Fruit fly (Drosophila melanogaster): Measurements from ENCODE around the gene CG11134.

The CG11134 gene

dm6 chrX:13736174-13736482 lies 1.6 kb upstream of the CG11134 start, which contains the start of gene g (continued):
- no peak for TF ChIP-seq CG11723 (GFP tag; optimal IDR thresholded peaks at IDR 0.05)
- TF ChIP-seq PHDP (tag; optimal IDR thresholded peaks at IDR 0.05), result no peak
- peak; percentile 85 for TF ChIP-seq knrl (GFP tag; IDR thresholded peaks at IDR 0.05; ENCODE audit: partially characterized antibody)
- no peak for TF ChIP-seq wor (GFP tag; IDR thresholded peaks at IDR 0.05)
- TF ChIP-seq CG12659 (GFP tag; optimal IDR thresholded peaks at IDR 0.05), result peak; percentile 49
- no peak for TF ChIP-seq CG8290 (GFP tag; optimal IDR thresholded peaks at IDR 0.05)
- TF ChIP-seq CG8290 (tag; optimal IDR thresholded peaks at IDR 0.05), result no peak
- no peak for TF ChIP-seq ind (GFP tag; optimal IDR thresholded peaks at IDR 0.05)
- TF ChIP-seq CG2875 (GFP tag; optimal IDR thresholded peaks at IDR 0.05), result no peak
- no peak for TF ChIP-seq CG9876 (GFP tag; optimal IDR thresholded peaks at IDR 0.05)
- no peak for TF ChIP-seq jumu (GFP tag; optimal IDR thresholded peaks at IDR 0.05)
- no peak for TF ChIP-seq Doc2 (GFP tag; IDR thresholded peaks at IDR 0.05)
- peak; percentile 88 for TF ChIP-seq Scr (GFP tag; IDR thresholded peaks at IDR 0.05; ENCODE audit: partially characterized antibody)
- TF ChIP-seq CG5245 (GFP tag; optimal IDR thresholded peaks at IDR 0.05), result no peak
- no peak for TF ChIP-seq NC2α (GFP tag; optimal IDR thresholded peaks at IDR 0.05)
- TF ChIP-seq unpg (GFP tag; optimal IDR thresholded peaks at IDR 0.05), result no peak
- no peak for TF ChIP-seq CG12391 (tag; optimal IDR thresholded peaks at IDR 0.05)
- no peak for TF ChIP-seq esg (GFP tag; conservative IDR thresholded peaks at IDR 0.05)
- TF ChIP-seq B-H1 (GFP tag; IDR thresholded peaks at IDR 0.05), result no peak
- no peak for TF ChIP-seq pho (GFP tag; optimal IDR thresholded peaks at IDR 0.05)
- TF ChIP-seq croc (GFP tag; conservative IDR thresholded peaks at IDR 0.05), result no peak
- no peak for TF ChIP-seq CG8765 (GFP tag; IDR thresholded peaks at IDR 0.05)
- no peak for TF ChIP-seq zfh1 (GFP tag; IDR thresholded peaks at IDR 0.05)

- TF ChIP-seq tap (tag; optimal IDR thresholded peaks at IDR 0.05) (peak; percentile 94), CG3726 (GFP tag; IDR thresholded peaks at IDR 0.05) (peak; percentile 92), CG34224 (GFP tag; IDR thresholded peaks at IDR 0.05; ENCODE audit: partially characterized antibody) (peak; percentile 66; the same call in 2 of the 3 replicates), run (tag; optimal IDR thresholded peaks at IDR 0.05) (peak; percentile 93), gro (GFP tag; optimal IDR thresholded peaks at IDR 0.05) (peak; percentile 97), nom (GFP tag; optimal IDR thresholded peaks at IDR 0.05) (peak; percentile 95), Sox100B (GFP tag; optimal IDR thresholded peaks at IDR 0.05) (peak; percentile 94), mirr (GFP tag; optimal IDR thresholded peaks at IDR 0.05) (peak; percentile 95), Antp (GFP tag; optimal IDR thresholded peaks at IDR 0.05) (peak; percentile 98), az2 (GFP tag; optimal IDR thresholded peaks at IDR 0.05) (peak; percentile 97), CG9727 (GFP tag; optimal IDR thresholded peaks at IDR 0.05) (peak; percentile 96), hbn (GFP tag; IDR thresholded peaks at IDR 0.05; ENCODE audit: partially characterized antibody) (no peak; the same call in 1 of the 2 replicates), ap (GFP tag; IDR thresholded peaks at IDR 0.05) (peak; percentile 86), CG30403 (GFP tag; optimal IDR thresholded peaks at IDR 0.05) (peak; percentile 97), gsb-n (tag; optimal IDR thresholded peaks at IDR 0.05) (peak; percentile 98), sr (GFP tag; IDR thresholded peaks at IDR 0.05) (peak; percentile 61; the same call in 1 of the 3 replicates), jing (GFP tag; optimal IDR thresholded peaks at IDR 0.05) (peak; percentile 94), CG2202 (tag; optimal IDR thresholded peaks at IDR 0.05) (peak; percentile 94), CG10147 (GFP tag; optimal IDR thresholded peaks at IDR 0.05) (peak; percentile 93), HHEX (GFP tag; optimal IDR thresholded peaks at IDR 0.05) (peak; percentile 96), CG33213 (GFP tag; optimal IDR thresholded peaks at IDR 0.05) (peak; percentile 94), Adf1 (GFP tag; IDR thresholded peaks at IDR 0.05) (peak; percentile 76), CG1792 (GFP tag; optimal IDR thresholded peaks at IDR 0.05) (peak; percentile 94), org-1 (GFP tag; optimal IDR thresholded peaks at IDR 0.05) (peak; percentile 97), MBD-R2 (GFP tag; IDR thresholded peaks at IDR 0.05) (peak; percentile 92), CG11560 (tag; IDR thresholded peaks at IDR 0.05) (peak; percentile 78), CG15269 (tag; optimal IDR thresholded peaks at IDR 0.05) (peak; percentile 98), CG7556 (GFP tag; optimal IDR thresholded peaks at IDR 0.05) (peak; percentile 96), CG31224 (GFP tag; IDR thresholded peaks at IDR 0.05) (peak; percentile 85), CG9876 (GFP tag; optimal IDR thresholded peaks at IDR 0.05) (peak; percentile 93)
Observed at dm6 chrX:13739411-13739888, 1.7 kb downstream of the CG11134 start, which contains the start of gene CG11151. Gene CG11151, plus strand, starts transcription at chrX:13739744.

Data from whole organism, embryonic.